Worm (Caenorhabditis elegans) whole organism, L4 larva: ENCODE measurements around the gene hsp-4.
A peak's percentile ranks its signal among the peaks of the same experiment; 100 is the strongest.

ENCODE experiments used
- F26F4.8 ChIP-seq: fragments of 200-800 bp; sonication (Bioruptor generic); conservative IDR thresholded peaks from 2 replicates; pipeline ENCODE4 v1.3.6; 2022; ENCODE audit warnings: missing genetic modification characterization, missing compliant biosample characterization
- F37D6.2 ChIP-seq: sonication (generic microtip); optimal IDR thresholded peaks from 2 replicates; lab custom pipeline; 2016; ENCODE audit warnings: mild to moderate bottlenecking, missing genetic modification characterization, missing compliant biosample characterization
- F44E2.7 ChIP-seq: fragments of 200-800 bp; sonication (Bioruptor generic); IDR thresholded peaks from 2 replicates; pipeline ENCODE4 v2.1.2; 2022; ENCODE audit warnings: missing genetic modification characterization, missing compliant biosample characterization
- F49E8.2 ChIP-seq: sonication (generic microtip); optimal IDR thresholded peaks from 2 replicates; lab custom pipeline; 2016; ENCODE audit warnings: missing compliant biosample characterization, mild to moderate bottlenecking, missing genetic modification characterization, borderline replicate concordance
- R02D3.7 ChIP-seq: fragments of 150-350 bp; sonication (generic microtip); optimal IDR thresholded peaks from 3 replicates; lab custom pipeline; 2014; ENCODE audit warnings: missing biosample characterization, missing genetic modification characterization
- aha-1 ChIP-seq: fragments of 150-350 bp; peaks from one replicate; lab custom pipeline; 2014; ENCODE audit warnings: missing biosample characterization, missing genetic modification characterization
- ama-1 ChIP-seq: fragments of 150-350 bp; optimal IDR thresholded peaks from 2 replicates; lab custom pipeline; 2014; ENCODE audit warnings: inconsistent platforms, mixed read lengths
- arid-1 ChIP-seq: fragments of 200-800 bp; sonication (Bioruptor generic); conservative IDR thresholded peaks from 2 replicates; pipeline ENCODE4 v1.3.6; 2022; ENCODE audit warnings: missing genetic modification reagents, missing genetic modification characterization, missing compliant biosample characterization
- ceh-20 ChIP-seq: fragments of 200-800 bp; sonication (Bioruptor generic); IDR thresholded peaks from 2 replicates; pipeline ENCODE4 v1.3.6; 2022; ENCODE audit warnings: missing genetic modification reagents, missing genetic modification characterization, missing compliant biosample characterization
- ceh-32 ChIP-seq: sonication (generic microtip); optimal IDR thresholded peaks from 2 replicates; lab custom pipeline; 2016; ENCODE audit warnings: mild to moderate bottlenecking, missing genetic modification characterization, missing compliant biosample characterization; ENCODE audit not compliant: poor library complexity
- ceh-44 ChIP-seq: fragments of 200-800 bp; sonication (Bioruptor generic); IDR thresholded peaks from 2 replicates; pipeline ENCODE4 v1.3.6; 2022; ENCODE audit warnings: missing genetic modification reagents, missing genetic modification characterization, missing compliant biosample characterization
- ces-1 ChIP-seq: fragments of 150-350 bp; sonication (generic microtip); optimal IDR thresholded peaks from 4 replicates; lab custom pipeline; 2014; ENCODE audit warnings: missing biosample characterization, missing genetic modification reagents, missing genetic modification characterization
- ctbp-1 ChIP-seq: fragments of 200-800 bp; sonication (Bioruptor generic); IDR thresholded peaks from 2 replicates; pipeline ENCODE4 v1.3.6; 2022; ENCODE audit warnings: missing genetic modification reagents, missing genetic modification characterization, missing compliant biosample characterization
- daf-12 ChIP-seq: fragments of 150-350 bp; optimal IDR thresholded peaks from 2 replicates; lab custom pipeline; 2014; ENCODE audit warnings: missing biosample characterization, missing genetic modification reagents, missing genetic modification characterization
- daf-16 ChIP-seq, 3 experiments: sonication (generic microtip); optimal IDR thresholded peaks; 2 replicates each; lab custom pipeline; 2016 to 2017; ENCODE audit warnings: missing genetic modification characterization in 3 of 3, missing genetic modification reagents in 3 of 3, mild to moderate bottlenecking in 2 of 3, missing compliant biosample characterization in 2 of 3, missing biosample characterization in 1 of 3, moderate library complexity in 1 of 3
- dmd-6 ChIP-seq: fragments of 200-800 bp; sonication (Bioruptor generic); IDR thresholded peaks from 2 replicates; pipeline ENCODE4 v1.3.6; 2022; ENCODE audit warnings: missing genetic modification reagents, missing genetic modification characterization, missing compliant biosample characterization
- dpl-1 ChIP-seq: fragments of 150-350 bp; optimal IDR thresholded peaks from 2 replicates; lab custom pipeline; 2014; ENCODE audit warnings: missing biosample characterization, missing genetic modification reagents, missing genetic modification characterization
- duxl-1 ChIP-seq: sonication (generic microtip); optimal IDR thresholded peaks from 2 replicates; lab custom pipeline; 2016; ENCODE audit warnings: mild to moderate bottlenecking, missing genetic modification characterization, moderate library complexity, missing compliant biosample characterization; ENCODE audit not compliant: poor library complexity
- egl-43 ChIP-seq: fragments of 200-800 bp; sonication (Bioruptor generic); IDR thresholded peaks from 2 replicates; pipeline ENCODE4 v1.3.6; 2022; ENCODE audit warnings: missing genetic modification reagents, missing genetic modification characterization, missing compliant biosample characterization
- fkh-10 ChIP-seq: fragments of 150-350 bp; optimal IDR thresholded peaks from 2 replicates; lab custom pipeline; 2014; ENCODE audit warnings: missing biosample characterization, missing genetic modification reagents, missing genetic modification characterization
- hif-1 ChIP-seq, 2 experiments: sonication (generic microtip); optimal IDR thresholded peaks; 2 replicates each; lab custom pipeline; 2016 to 2017; ENCODE audit warnings: missing compliant biosample characterization in 2 of 2, missing genetic modification characterization in 2 of 2, missing genetic modification reagents in 2 of 2, missing genotype in 2 of 2, mild to moderate bottlenecking in 1 of 2
- hlh-11 ChIP-seq: fragments of 200-800 bp; sonication (Bioruptor generic); optimal IDR thresholded peaks from 2 replicates; lab custom pipeline; 2018; ENCODE audit warnings: mild to moderate bottlenecking, missing genetic modification characterization, missing compliant biosample characterization
- hlh-30 ChIP-seq: sonication (generic microtip); optimal IDR thresholded peaks from 2 replicates; lab custom pipeline; 2017; ENCODE audit warnings: antibody characterized with exemption, mild to moderate bottlenecking, missing genetic modification characterization, missing compliant biosample characterization; ENCODE audit not compliant: insufficient read depth
- hmg-1.1 ChIP-seq: fragments of 200-800 bp; sonication (Bioruptor generic); IDR thresholded peaks from 2 replicates; pipeline ENCODE4 v1.3.6; 2022; ENCODE audit warnings: missing genetic modification reagents, missing genetic modification characterization, missing compliant biosample characterization
- jun-1 ChIP-seq: fragments of 150-350 bp; optimal IDR thresholded peaks from 2 replicates; lab custom pipeline; 2014; ENCODE audit warnings: missing biosample characterization, missing genetic modification reagents, missing genetic modification characterization
- lin-1 ChIP-seq: fragments of 200-800 bp; sonication (Bioruptor generic); IDR thresholded peaks from 2 replicates; pipeline ENCODE4 v1.3.6; 2022; ENCODE audit warnings: missing genetic modification reagents, missing genetic modification characterization, missing compliant biosample characterization
- lin-13 ChIP-seq: fragments of 150-350 bp; optimal IDR thresholded peaks from 2 replicates; lab custom pipeline; 2014; ENCODE audit warnings: missing biosample characterization, missing genetic modification reagents, missing genetic modification characterization
- lin-29 ChIP-seq: fragments of 200-800 bp; sonication (Bioruptor generic); IDR thresholded peaks from 2 replicates; pipeline ENCODE4 v1.3.6; 2022; ENCODE audit warnings: missing genetic modification reagents, missing genetic modification characterization, missing compliant biosample characterization
- lin-38 ChIP-seq: fragments of 200-800 bp; sonication (Bioruptor generic); IDR thresholded peaks from 2 replicates; pipeline ENCODE4 v1.3.6; 2022; ENCODE audit warnings: missing genetic modification reagents, missing genetic modification characterization, missing compliant biosample characterization
- lir-3 ChIP-seq: sonication (generic microtip); optimal IDR thresholded peaks from 2 replicates; lab custom pipeline; 2016; ENCODE audit warnings: mild to moderate bottlenecking, missing genetic modification characterization, missing compliant biosample characterization
- lsy-2 ChIP-seq, 2 experiments: fragments of 150-350 bp in 1 of 2; sonication (generic microtip) in 1 of 2; optimal IDR thresholded peaks; 2 replicates each; lab custom pipeline; 2014 to 2017; ENCODE audit warnings: missing biosample characterization in 2 of 2, missing genetic modification characterization in 2 of 2
- mdl-1 ChIP-seq, 2 experiments: fragments of 150-350 bp in 1 of 2; sonication (generic microtip) in 1 of 2; optimal IDR thresholded peaks; 2 replicates each; lab custom pipeline; 2014 to 2017; ENCODE audit warnings: missing biosample characterization in 2 of 2, missing genetic modification characterization in 2 of 2
- mep-1 ChIP-seq: fragments of 150-350 bp; sonication (generic microtip); optimal IDR thresholded peaks from 3 replicates; lab custom pipeline; 2014; ENCODE audit warnings: missing biosample characterization, missing genetic modification characterization
- mxl-3 ChIP-seq: fragments of 200-800 bp; sonication (Bioruptor generic); optimal IDR thresholded peaks from 2 replicates; lab custom pipeline; 2018; ENCODE audit warnings: mild to moderate bottlenecking, missing genetic modification characterization, missing compliant biosample characterization
- nhr-11 ChIP-seq: fragments of 150-350 bp; optimal IDR thresholded peaks from 2 replicates; lab custom pipeline; 2014; ENCODE audit warnings: missing biosample characterization, missing genetic modification characterization
- nhr-28 ChIP-seq: fragments of 150-350 bp; optimal IDR thresholded peaks from 2 replicates; lab custom pipeline; 2014; ENCODE audit warnings: missing biosample characterization, missing genetic modification characterization
- nhr-42 ChIP-seq: fragments of 200-800 bp; sonication (Bioruptor generic); IDR thresholded peaks from 2 replicates; pipeline ENCODE4 v1.3.6; 2022; ENCODE audit warnings: missing genetic modification characterization, missing compliant biosample characterization
- nhr-48 ChIP-seq: sonication (generic microtip); optimal IDR thresholded peaks from 2 replicates; lab custom pipeline; 2016; ENCODE audit warnings: mild to moderate bottlenecking, missing genetic modification characterization, missing compliant biosample characterization
- php-3 ChIP-seq: fragments of 200-800 bp; sonication (Bioruptor generic); IDR thresholded peaks from 2 replicates; pipeline ENCODE4 v1.3.6; 2022; ENCODE audit warnings: missing genetic modification reagents, missing genetic modification characterization, missing compliant biosample characterization
- saeg-2 ChIP-seq: fragments of 200-800 bp; sonication (Bioruptor generic); IDR thresholded peaks from 2 replicates; pipeline ENCODE4 v1.3.6; 2022; ENCODE audit warnings: missing genetic modification reagents, missing genetic modification characterization, missing compliant biosample characterization
- sdz-12 ChIP-seq: fragments of 200-800 bp; sonication (Bioruptor generic); optimal IDR thresholded peaks from 2 replicates; lab custom pipeline; 2018; ENCODE audit warnings: mild to moderate bottlenecking, missing genetic modification characterization, missing compliant biosample characterization
- snpc-1.2 ChIP-seq: fragments of 200-800 bp; sonication (Bioruptor generic); IDR thresholded peaks from 2 replicates; pipeline ENCODE4 v1.3.6; 2022; ENCODE audit warnings: missing genetic modification reagents, missing genetic modification characterization, missing compliant biosample characterization
- spr-3 ChIP-seq: fragments of 200-800 bp; sonication (Bioruptor generic); optimal IDR thresholded peaks from 2 replicates; lab custom pipeline; 2018; ENCODE audit warnings: mild to moderate bottlenecking, missing genetic modification characterization, missing compliant biosample characterization
- tag-97 ChIP-seq: fragments of 200-800 bp; sonication (Bioruptor generic); IDR thresholded peaks from 2 replicates; pipeline ENCODE4 v1.3.6; 2022; ENCODE audit warnings: missing genetic modification characterization, missing compliant biosample characterization
- tra-1 ChIP-seq: fragments of 200-800 bp; sonication (Bioruptor generic); IDR thresholded peaks from 2 replicates; pipeline ENCODE4 v1.3.6; 2022; ENCODE audit warnings: missing genetic modification reagents, missing genetic modification characterization, missing compliant biosample characterization
- vab-7 ChIP-seq: fragments of 200-800 bp; sonication (Bioruptor generic); IDR thresholded peaks from 2 replicates; pipeline ENCODE4 v1.3.6; 2022; ENCODE audit warnings: missing genetic modification reagents, missing genetic modification characterization, missing compliant biosample characterization
- zfp-3 ChIP-seq: fragments of 200-800 bp; sonication (Bioruptor generic); conservative IDR thresholded peaks from 2 replicates; pipeline ENCODE4 v1.3.6; 2022; ENCODE audit warnings: missing genetic modification reagents, missing genetic modification characterization, missing compliant biosample characterization
- zip-11 ChIP-seq: fragments of 200-800 bp; sonication (Bioruptor generic); IDR thresholded peaks from 2 replicates; pipeline ENCODE4 v1.3.6; 2022; ENCODE audit warnings: missing genetic modification characterization, missing compliant biosample characterization

Gene hsp-4

DNA sequence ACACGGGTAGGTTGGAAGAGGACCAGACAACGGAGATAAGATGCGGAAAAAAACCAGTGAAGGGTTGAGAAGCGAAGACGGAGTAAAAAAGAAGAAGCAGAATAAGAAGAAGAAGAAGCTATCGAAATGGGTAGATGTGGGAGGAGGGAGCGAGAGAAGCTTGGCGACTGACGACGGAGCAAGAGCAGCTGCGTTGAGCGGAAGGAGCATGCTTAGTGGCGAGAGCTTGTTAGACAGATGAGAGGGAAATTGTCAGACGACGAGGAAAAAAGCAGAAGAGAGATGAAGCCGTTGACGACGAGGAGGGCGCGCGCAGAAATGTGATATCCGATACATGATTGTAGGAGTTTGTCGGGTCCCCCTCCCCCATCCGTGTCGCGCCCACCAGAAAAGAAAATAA is 25.4 kb downstream of the hsp-4 start (continued):
- 0 out of 2 replicates have a peak, but pooled peaks have one; percentile 20 for TF ChIP-seq vab-7
- TF ChIP-seq F49E8.2: no peak
- no peak for TF ChIP-seq ceh-32 (tag; lab: Kevin White, UChicago)
- TF ChIP-seq nhr-48 (tag; lab: Kevin White, UChicago): no peak
- no peak for TF ChIP-seq R02D3.7 (tag; lab: Kevin White, UChicago)
- no peak for TF ChIP-seq tra-1 (GFP tag; lab: Robert Waterston, UW)
- TF ChIP-seq nhr-28 (tag; lab: Kevin White, UChicago): no peak
- TF ChIP-seq php-3 (GFP tag; lab: Robert Waterston, UW): no peak
- peak; percentile 54 for TF ChIP-seq nhr-11 (tag; lab: Kevin White, UChicago)
- no peak for TF ChIP-seq ceh-44
- TF ChIP-seq spr-3 (GFP tag; lab: Kevin White, UChicago): no peak
- TF ChIP-seq daf-16 (GFP tag; optimal IDR thresholded peaks at IDR 0.05; lab: Kevin White, UChicago): peak in 1 of 2 experiments; percentile 27
- TF ChIP-seq daf-16 (tag; optimal IDR thresholded peaks at IDR 0.05; lab: Kevin White, UChicago): no peak
- no peak for TF ChIP-seq mxl-3 (GFP tag; lab: Kevin White, UChicago)
- no peak for TF ChIP-seq jun-1 (tag; lab: Kevin White, UChicago)
- peak; percentile 17 for TF ChIP-seq hlh-11 (tag; lab: Kevin White, UChicago)
- TF ChIP-seq nhr-42 (GFP tag; lab: Robert Waterston, UW): no peak
- TF ChIP-seq snpc-1.2: no peak
- TF ChIP-seq lin-1 (GFP tag; lab: Robert Waterston, UW): no peak
- TF ChIP-seq ces-1: no peak
- TF ChIP-seq dpl-1 (GFP tag; lab: Kevin White, UChicago): peak; percentile 22
- TF ChIP-seq lir-3 (tag; lab: Kevin White, UChicago): no peak
- no peak for TF ChIP-seq F44E2.7 (GFP tag; lab: Robert Waterston, UW)
- TF ChIP-seq lin-13 (GFP tag; lab: Kevin White, UChicago): no peak
- peak; percentile 38 for TF ChIP-seq F37D6.2
- no peak for TF ChIP-seq zfp-3
- no peak for TF ChIP-seq tag-97
- no peak for TF ChIP-seq duxl-1
- peak; percentile 73 for TF ChIP-seq fkh-10 (GFP tag; lab: Kevin White, UChicago)
- no peak for TF ChIP-seq zip-11 (GFP tag; lab: Robert Waterston, UW)

DNA sequence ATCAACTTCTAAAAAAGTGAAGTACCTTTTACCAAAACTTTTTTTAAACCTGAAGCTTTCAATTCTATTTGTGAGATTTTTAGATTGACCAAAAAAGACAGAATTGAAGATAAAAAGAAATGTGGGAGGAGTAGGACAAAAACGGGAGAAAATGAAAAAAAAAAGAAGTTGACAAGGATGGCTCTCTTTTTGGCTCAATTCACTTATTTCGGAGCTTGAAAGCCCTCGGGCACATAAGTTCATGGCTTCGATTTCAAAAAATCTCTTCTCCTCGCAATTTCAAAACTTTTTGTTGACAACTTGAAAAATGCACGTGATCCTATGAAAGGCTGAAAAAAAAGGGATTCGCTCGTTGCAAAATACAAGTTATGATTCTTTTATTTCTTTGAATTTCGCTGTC is 26.2 kb downstream of the hsp-4 start:
- TF ChIP-seq ama-1 (lab: Kevin White, UChicago): no peak
- TF ChIP-seq fkh-10 (GFP tag; lab: Kevin White, UChicago): peak; percentile 22
- TF ChIP-seq aha-1 (tag; lab: Kevin White, UChicago): peak; percentile 71

DNA sequence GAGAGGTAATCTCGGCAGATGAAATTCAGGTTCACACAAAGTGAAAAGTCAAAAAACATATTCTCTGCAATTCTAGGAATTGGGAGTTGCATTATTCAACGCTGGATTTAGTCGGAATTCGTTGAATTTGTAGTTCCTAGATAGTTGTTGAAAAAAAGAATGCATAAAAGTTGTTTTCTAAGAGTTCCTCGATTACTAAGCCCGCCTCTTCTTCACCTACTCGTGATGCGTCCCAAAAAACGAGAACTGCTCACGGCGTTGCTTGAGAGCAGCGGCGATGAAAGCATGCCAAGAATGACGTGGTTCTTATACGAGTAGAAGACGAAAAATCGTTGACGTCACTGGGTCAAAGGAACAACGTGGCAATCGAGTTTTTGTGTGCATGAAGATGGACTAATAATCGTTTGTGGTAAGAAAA is 27.4 kb downstream of the hsp-4 start:
- TF ChIP-seq saeg-2 (GFP tag; lab: Robert Waterston, UW) (no peak), mdl-1 (tag; optimal IDR thresholded peaks at IDR 0.05; lab: Kevin White, UChicago) (peak in 1 of 2 experiments; percentile 40), sdz-12 (GFP tag; lab: Kevin White, UChicago) (no peak), jun-1 (tag; lab: Kevin White, UChicago) (no peak), mep-1 (peak; percentile 33), dmd-6 (GFP tag; lab: Robert Waterston, UW) (peak; percentile 29; the same call in 1 of the 2 replicates), php-3 (GFP tag; lab: Robert Waterston, UW) (0 out of 2 replicates have a peak, but pooled peaks have one; percentile 7), hif-1 (tag; optimal IDR thresholded peaks at IDR 0.05; lab: Kevin White, UChicago) (peak in 1 of 2 experiments; percentile 61), lin-38 (GFP tag; lab: Robert Waterston, UW) (no peak), hmg-1.1 (no peak), tag-97 (no peak), ceh-20 (GFP tag; lab: Robert Waterston, UW) (peak; percentile 48; the same call in 1 of the 2 replicates), egl-43 (GFP tag; lab: Robert Waterston, UW) (no peak), ctbp-1 (peak; percentile 62), arid-1 (GFP tag; lab: Robert Waterston, UW) (no peak), fkh-10 (GFP tag; lab: Kevin White, UChicago) (peak; percentile 50), F26F4.8 (GFP tag; lab: Robert Waterston, UW) (no peak), lsy-2 (tag; optimal IDR thresholded peaks at IDR 0.05; lab: Kevin White, UChicago) (peak in 1 of 2 experiments; percentile 53), nhr-11 (tag; lab: Kevin White, UChicago) (peak; percentile 19), hlh-11 (tag; lab: Kevin White, UChicago) (peak; percentile 30), lin-29 (no peak), daf-12 (no peak), hlh-30 (tag; lab: Kevin White, UChicago) (peak; percentile 45)
